Worm (Caenorhabditis elegans) whole organism, mixed stage, embryonic: ENCODE measurements around the gene F42A10.9.

Source experiments
- bed-3 ChIP-seq: fragments of 200-800 bp; sonication (Bioruptor generic); optimal IDR thresholded peaks from 3 replicates; lab custom pipeline; 2018; ENCODE audit warnings: mild to moderate bottlenecking, missing genetic modification characterization, moderate library complexity, missing compliant biosample characterization
- lsy-2 ChIP-seq: fragments of 150-350 bp; optimal IDR thresholded peaks from 2 replicates; lab custom pipeline; 2014; ENCODE audit warnings: missing biosample characterization, missing genetic modification characterization
- nhr-12 ChIP-seq: fragments of 150-350 bp; optimal IDR thresholded peaks from 2 replicates; lab custom pipeline; 2014; ENCODE audit warnings: missing biosample characterization, missing genetic modification characterization
- nhr-237 ChIP-seq: fragments of 150-350 bp; optimal IDR thresholded peaks from 2 replicates; lab custom pipeline; 2014; ENCODE audit warnings: missing biosample characterization, missing genetic modification characterization
- nhr-76 ChIP-seq: sonication (generic microtip); optimal IDR thresholded peaks from 2 replicates; lab custom pipeline; 2017; ENCODE audit warnings: missing biosample characterization, missing genetic modification characterization
- pha-4 ChIP-seq: fragments of 150-350 bp; optimal IDR thresholded peaks from 2 replicates; lab custom pipeline; 2018; ENCODE audit warnings: missing biosample characterization, missing genetic modification reagents, missing genetic modification characterization
- snpc-4 ChIP-seq: fragments of 150-350 bp; optimal IDR thresholded peaks from 2 replicates; lab custom pipeline; 2014; ENCODE audit warnings: missing biosample characterization, missing genetic modification characterization
- unc-120 ChIP-seq: sonication (generic microtip); optimal IDR thresholded peaks from 2 replicates; lab custom pipeline; 2017; ENCODE audit warnings: missing genetic modification characterization, missing compliant biosample characterization; ENCODE audit not compliant: poor library complexity, severe bottlenecking
- unc-62 ChIP-seq: fragments of 150-350 bp; optimal IDR thresholded peaks from 2 replicates; lab custom pipeline; 2014; ENCODE audit warnings: missing biosample characterization, missing genetic modification reagents, missing genetic modification characterization
- zip-8 ChIP-seq: fragments of 150-350 bp; optimal IDR thresholded peaks from 2 replicates; lab custom pipeline; 2014; ENCODE audit warnings: missing biosample characterization, missing genetic modification characterization
- ztf-11 ChIP-seq: fragments of 150-350 bp; optimal IDR thresholded peaks from 2 replicates; lab custom pipeline; 2014; ENCODE audit warnings: missing biosample characterization, missing genetic modification characterization

- TF ChIP-seq nhr-237 (tag; lab: Kevin White, UChicago) (no peak), bed-3 (GFP tag; lab: Kevin White, UChicago) (no peak), nhr-76 (no peak), nhr-12 (no peak), snpc-4 (tag; lab: Kevin White, UChicago) (no peak), zip-8 (no peak), unc-62 (GFP tag; lab: Kevin White, UChicago) (no peak), unc-120 (no peak), pha-4 (tag; lab: Kevin White, UChicago) (no peak), lsy-2 (tag; lab: Kevin White, UChicago) (no peak), ztf-11 (tag; lab: Kevin White, UChicago) (no peak)
Observed at ce11 chrIII:6210215-6210822, 45.9 kb downstream of the F42A10.9 start.
